Fruit fly (Drosophila melanogaster) whole organism, embryonic: ENCODE data around the gene Sec61alpha.

Experiments used
- CG12155 ChIP-seq: fragments of 200-800 bp; sonication (Bioruptor generic); optimal IDR thresholded peaks from 3 replicates; lab custom pipeline; 2016; ENCODE audit warnings: missing biosample characterization, missing genetic modification characterization
- CG12942 ChIP-seq: fragments of 200-800 bp; sonication (Bioruptor generic); optimal IDR thresholded peaks from 3 replicates; lab custom pipeline; 2016; ENCODE audit warnings: missing biosample characterization, missing genetic modification characterization
- CG13123 ChIP-seq: fragments of 200-800 bp; sonication (Bioruptor generic); optimal IDR thresholded peaks from 2 replicates; lab custom pipeline; 2016; ENCODE audit warnings: missing biosample characterization, missing genetic modification characterization
- CG14441 ChIP-seq: fragments of 200-800 bp; sonication (Bioruptor generic); IDR thresholded peaks from 2 replicates; pipeline ENCODE4 v1.3.6; 2022; ENCODE audit warnings: missing biosample characterization, missing genetic modification characterization
- CG15696 ChIP-seq: fragments of 200-800 bp; sonication (Bioruptor generic); optimal IDR thresholded peaks from 2 replicates; lab custom pipeline; 2019; ENCODE audit warnings: missing biosample characterization, mild to moderate bottlenecking, missing genetic modification characterization, moderate library complexity
- CG1832 ChIP-seq: fragments of 200-800 bp; sonication (Bioruptor generic); optimal IDR thresholded peaks from 2 replicates; lab custom pipeline; 2017; ENCODE audit warnings: missing biosample characterization, mild to moderate bottlenecking, missing genetic modification characterization, inconsistent platforms
- CG31365 ChIP-seq: fragments of 200-800 bp; sonication (Bioruptor generic); optimal IDR thresholded peaks from 2 replicates; lab custom pipeline; 2018; ENCODE audit warnings: missing biosample characterization, mild to moderate bottlenecking, missing genetic modification characterization
- CG31388 ChIP-seq: fragments of 200-800 bp; sonication (Bioruptor generic); optimal IDR thresholded peaks from 2 replicates; lab custom pipeline; 2016; ENCODE audit warnings: missing biosample characterization, missing genetic modification characterization
- CG3163 ChIP-seq: fragments of 200-800 bp; sonication (Bioruptor generic); optimal IDR thresholded peaks from 3 replicates; lab custom pipeline; 2016; ENCODE audit warnings: missing biosample characterization, missing genetic modification characterization
- CG32532 ChIP-seq: fragments of 200-800 bp; sonication (Bioruptor generic); IDR thresholded peaks from 2 replicates; pipeline ENCODE4 v1.3.6; 2022; ENCODE audit warnings: missing biosample characterization, missing genetic modification characterization
- CG3281 ChIP-seq: fragments of 200-800 bp; sonication (Bioruptor generic); optimal IDR thresholded peaks from 3 replicates; lab custom pipeline; 2017; ENCODE audit warnings: missing biosample characterization, mild to moderate bottlenecking, missing genetic modification characterization
- CG3847 ChIP-seq: fragments of 200-800 bp; sonication (Bioruptor generic); IDR thresholded peaks from 2 replicates; pipeline ENCODE4 v1.3.6; 2022; ENCODE audit warnings: missing biosample characterization, missing genetic modification characterization
- CG3995 ChIP-seq: fragments of 200-800 bp; sonication (Bioruptor generic); optimal IDR thresholded peaks from 3 replicates; lab custom pipeline; 2016; ENCODE audit warnings: missing biosample characterization, missing genetic modification characterization
- CG43689 ChIP-seq: fragments of 200-800 bp; sonication (Bioruptor generic); IDR thresholded peaks from 2 replicates; pipeline ENCODE4 v1.3.6; 2022; ENCODE audit warnings: missing biosample characterization, missing genetic modification characterization
- CG4730 ChIP-seq: fragments of 200-800 bp; sonication (Bioruptor generic); IDR thresholded peaks from 2 replicates; pipeline ENCODE4 v1.3.6; 2022; ENCODE audit warnings: missing biosample characterization, missing genetic modification characterization
- CG6689 ChIP-seq: fragments of 200-800 bp; sonication (Bioruptor generic); IDR thresholded peaks from 2 replicates; pipeline ENCODE4 v1.3.6; 2022; ENCODE audit warnings: missing biosample characterization, missing genetic modification characterization
- CG6854 ChIP-seq: fragments of 200-800 bp; sonication (Bioruptor generic); optimal IDR thresholded peaks from 3 replicates; lab custom pipeline; 2017; ENCODE audit warnings: missing biosample characterization, mild to moderate bottlenecking, missing genetic modification characterization
- CG7372 ChIP-seq: fragments of 200-800 bp; sonication (Bioruptor generic); IDR thresholded peaks from 2 replicates; pipeline ENCODE4 v1.3.6; 2022; ENCODE audit warnings: missing biosample characterization, missing genetic modification characterization
- CG7786 ChIP-seq: fragments of 200-800 bp; sonication (Bioruptor generic); optimal IDR thresholded peaks from 2 replicates; lab custom pipeline; 2016; ENCODE audit warnings: missing biosample characterization, missing genetic modification characterization
- CG7987 ChIP-seq: fragments of 200-800 bp; sonication (Bioruptor generic); optimal IDR thresholded peaks from 2 replicates; lab custom pipeline; 2018; ENCODE audit warnings: missing biosample characterization, mild to moderate bottlenecking, missing genetic modification characterization, moderate library complexity
- CG9609 ChIP-seq: fragments of 200-800 bp; sonication (Bioruptor generic); optimal IDR thresholded peaks from 3 replicates; lab custom pipeline; 2016; ENCODE audit warnings: missing biosample characterization, missing genetic modification characterization
- Dip2 ChIP-seq: fragments of 200-800 bp; sonication (Bioruptor generic); IDR thresholded peaks from 2 replicates; pipeline ENCODE4 v1.3.6; 2022; ENCODE audit warnings: missing biosample characterization, missing genetic modification characterization
- Dip3 ChIP-seq: fragments of 200-800 bp; sonication (Bioruptor generic); optimal IDR thresholded peaks from 3 replicates; lab custom pipeline; 2016; ENCODE audit warnings: missing biosample characterization, missing genetic modification characterization
- E2f2 ChIP-seq: fragments of 200-800 bp; sonication (Bioruptor generic); IDR thresholded peaks from 2 replicates; pipeline ENCODE4 v1.3.6; 2022; ENCODE audit warnings: missing biosample characterization, missing genetic modification characterization
- Hr39 ChIP-seq: fragments of >200 bp; optimal IDR thresholded peaks from 2 replicates; lab custom pipeline; 2017
- Med ChIP-seq: fragments of 200-800 bp; sonication (Bioruptor generic); peaks from one replicate; lab custom pipeline; 2016; ENCODE audit warnings: missing biosample characterization, missing genetic modification characterization, mild to moderate bottlenecking, inconsistent platforms, moderate library complexity
- Mes4 ChIP-seq: fragments of 200-800 bp; sonication (Bioruptor generic); optimal IDR thresholded peaks from 2 replicates; lab custom pipeline; 2016; ENCODE audit warnings: missing biosample characterization, missing genetic modification characterization
- Nf-YC ChIP-seq: fragments of 200-800 bp; optimal IDR thresholded peaks from 3 replicates; lab custom pipeline; 2019; ENCODE audit warnings: missing biosample characterization, mild to moderate bottlenecking, missing genetic modification characterization, moderate library complexity
- Pdp1 ChIP-seq, 2 experiments: fragments of 200-800 bp; sonication (Bioruptor generic); optimal IDR thresholded peaks; 3 replicates each; lab custom pipeline; 2016; ENCODE audit warnings: missing biosample characterization in 2 of 2, missing genetic modification characterization in 2 of 2, mild to moderate bottlenecking in 1 of 2, moderate library complexity in 1 of 2
- Rfx ChIP-seq: fragments of 200-800 bp; sonication (Bioruptor generic); IDR thresholded peaks from 2 replicates; pipeline ENCODE4 v1.3.6; 2022; ENCODE audit warnings: missing biosample characterization, missing genetic modification characterization
- Sin3A ChIP-seq: fragments of >200 bp; optimal IDR thresholded peaks from 2 replicates; lab custom pipeline; 2018
- Sox102F ChIP-seq: fragments of 200-800 bp; sonication (Bioruptor generic); optimal IDR thresholded peaks from 2 replicates; lab custom pipeline; 2018; ENCODE audit warnings: missing biosample characterization, mild to moderate bottlenecking, missing genetic modification characterization, moderate library complexity
- da ChIP-seq: fragments of 200-800 bp; sonication (Bioruptor generic); optimal IDR thresholded peaks from 2 replicates; lab custom pipeline; 2016; ENCODE audit warnings: missing biosample characterization, missing genetic modification characterization
- ems ChIP-seq: fragments of 200-800 bp; sonication (Bioruptor generic); optimal IDR thresholded peaks from 3 replicates; lab custom pipeline; 2016; ENCODE audit warnings: missing biosample characterization, missing genetic modification characterization
- esg ChIP-seq: fragments of 200-800 bp; sonication (Bioruptor generic); conservative IDR thresholded peaks from 2 replicates; pipeline ENCODE4 v1.3.6; 2022; ENCODE audit warnings: missing biosample characterization, missing genetic modification characterization
- exex ChIP-seq: fragments of 200-800 bp; sonication (Bioruptor generic); optimal IDR thresholded peaks from 4 replicates; lab custom pipeline; 2018; ENCODE audit warnings: missing biosample characterization, mild to moderate bottlenecking, missing genetic modification characterization, moderate library complexity
- fd102C ChIP-seq: fragments of 200-800 bp; sonication (Bioruptor generic); optimal IDR thresholded peaks from 2 replicates; lab custom pipeline; 2018; ENCODE audit warnings: missing biosample characterization, mild to moderate bottlenecking, missing genetic modification characterization, moderate library complexity
- gce ChIP-seq: fragments of 200-800 bp; sonication (Bioruptor generic); IDR thresholded peaks from 3 replicates; pipeline ENCODE4 v1.3.6; 2022; ENCODE audit warnings: missing biosample characterization, missing genetic modification characterization
- grau ChIP-seq: fragments of 200-800 bp; optimal IDR thresholded peaks from 3 replicates; lab custom pipeline; 2019; ENCODE audit warnings: missing biosample characterization, mild to moderate bottlenecking, missing genetic modification characterization, moderate library complexity
- h ChIP-seq: fragments of >200 bp; optimal IDR thresholded peaks from 2 replicates; lab custom pipeline; 2017
- jing ChIP-seq: fragments of 200-800 bp; sonication (Bioruptor generic); optimal IDR thresholded peaks from 2 replicates; lab custom pipeline; 2018; ENCODE audit warnings: missing biosample characterization, mild to moderate bottlenecking, missing genetic modification characterization
- onecut ChIP-seq: fragments of 200-800 bp; sonication (Bioruptor generic); IDR thresholded peaks from 2 replicates; pipeline ENCODE4 v1.3.6; 2022; ENCODE audit warnings: missing biosample characterization, missing genetic modification characterization
- pho ChIP-seq: fragments of 200-800 bp; sonication (Bioruptor generic); optimal IDR thresholded peaks from 2 replicates; lab custom pipeline; 2016; ENCODE audit warnings: missing biosample characterization, missing genetic modification characterization
- psq ChIP-seq: fragments of 200-800 bp; sonication (Bioruptor generic); optimal IDR thresholded peaks from 2 replicates; lab custom pipeline; 2017; ENCODE audit warnings: missing biosample characterization, missing genetic modification characterization
- sd ChIP-seq: fragments of 200-800 bp; sonication (Bioruptor generic); optimal IDR thresholded peaks from 3 replicates; lab custom pipeline; 2018; ENCODE audit warnings: missing biosample characterization, mild to moderate bottlenecking, missing genetic modification characterization, moderate library complexity
- sens-2 ChIP-seq: fragments of 200-800 bp; sonication (Bioruptor generic); IDR thresholded peaks from 2 replicates; pipeline ENCODE4 v1.3.6; 2022; ENCODE audit warnings: missing biosample characterization, missing genetic modification characterization
- sisA ChIP-seq: fragments of 200-800 bp; sonication (Bioruptor generic); IDR thresholded peaks from 2 replicates; pipeline ENCODE4 v1.3.6; 2022; ENCODE audit warnings: missing biosample characterization, missing genetic modification characterization
- ttk ChIP-seq: fragments of 200-800 bp; sonication (Bioruptor generic); IDR thresholded peaks from 2 replicates; pipeline ENCODE4 v2.1.2; 2022; ENCODE audit warnings: missing biosample characterization, missing genetic modification characterization
- zen ChIP-seq: fragments of 200-800 bp; sonication (Bioruptor generic); optimal IDR thresholded peaks from 3 replicates; lab custom pipeline; 2018; ENCODE audit warnings: missing biosample characterization, mild to moderate bottlenecking, missing genetic modification characterization, moderate library complexity
- zen2 ChIP-seq: fragments of 200-800 bp; sonication (Bioruptor generic); IDR thresholded peaks from 3 replicates; pipeline ENCODE4 v1.3.6; 2022; ENCODE audit warnings: missing biosample characterization, missing genetic modification characterization; ENCODE audit not compliant: partially characterized antibody

Sec61alpha gene

DNA sequence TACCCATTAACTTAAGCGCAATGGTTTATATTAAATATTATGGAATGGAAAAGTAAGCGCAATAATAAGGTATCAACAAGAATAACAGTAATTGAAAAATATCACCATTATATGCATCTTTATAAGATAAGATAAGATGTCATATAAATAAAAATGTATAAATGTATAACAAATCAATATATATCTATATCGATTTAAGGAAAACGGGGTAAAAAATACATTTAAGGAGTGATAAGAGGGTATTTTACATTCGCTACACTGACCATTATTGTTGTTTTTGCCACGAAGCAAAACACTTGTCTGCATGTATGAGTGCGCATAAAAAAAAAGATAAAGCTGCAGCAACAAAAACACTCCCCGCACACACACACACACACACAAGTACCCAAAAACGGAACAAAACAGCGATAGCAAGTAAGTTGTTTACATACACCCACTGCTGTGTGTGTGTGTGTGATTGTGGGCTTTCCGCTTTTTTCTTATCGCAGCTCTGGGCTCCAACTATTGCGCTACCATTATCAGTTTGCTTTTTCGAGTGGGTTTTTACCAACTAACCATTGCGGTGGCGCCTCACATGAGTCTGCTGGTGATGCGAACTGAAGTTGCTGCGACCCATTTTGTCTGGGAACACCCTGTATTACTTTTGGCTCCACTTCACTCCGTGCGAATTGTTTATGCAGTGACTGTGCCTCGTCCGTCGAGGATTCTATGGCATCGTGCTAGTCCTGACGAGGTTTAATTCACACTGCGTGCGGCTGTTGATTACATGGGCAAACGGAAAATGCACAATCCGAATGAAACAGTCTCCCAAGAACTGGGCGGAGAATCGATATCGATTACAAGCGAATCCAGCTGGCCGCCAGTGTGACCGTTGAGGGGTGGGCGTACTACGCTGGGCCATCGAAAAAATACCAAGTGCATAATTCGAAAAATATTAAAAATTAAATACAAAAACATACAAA is 7.0 kb downstream of the Sec61alpha start, which contains the start of gene mmy (continued):
- TF ChIP-seq Dip2 (GFP tag; lab: Robert Waterston, UW) (no peak), CG6689 (GFP tag; lab: Robert Waterston, UW) (peak; percentile 48; the same call in 1 of the 2 replicates), Rfx (GFP tag; lab: Robert Waterston, UW) (peak; percentile 40; the same call in 1 of the 2 replicates), Dip3 (GFP tag; lab: Kevin White, UChicago) (no peak), pho (GFP tag; lab: Kevin White, UChicago) (peak; percentile 31), Hr39 (no peak), jing (no peak), CG15696 (tag; lab: Kevin White, UChicago) (peak; percentile 3), CG4730 (GFP tag; lab: Robert Waterston, UW) (0 out of 2 replicates have a peak, but pooled peaks have one; percentile 34), CG3995 (GFP tag; lab: Kevin White, UChicago) (no peak), Med (GFP tag; lab: Kevin White, UChicago) (peak; percentile 92), CG12942 (GFP tag; lab: Kevin White, UChicago) (no peak), CG9609 (peak; percentile 10), zen2 (no peak), sens-2 (GFP tag; lab: Robert Waterston, UW) (0 out of 2 replicates have a peak, but pooled peaks have one; percentile 14), h (lab: Kevin White, UChicago) (no peak), da (no peak), ttk (GFP tag; lab: Robert Waterston, UW) (no peak), ems (GFP tag; lab: Kevin White, UChicago) (no peak), CG31388 (no peak), esg (peak; percentile 52; the same call in 1 of the 2 replicates), CG13123 (GFP tag; lab: Kevin White, UChicago) (no peak), Sox102F (GFP tag; lab: Kevin White, UChicago) (peak; percentile 72), CG1832 (GFP tag; lab: Kevin White, UChicago) (no peak), Mes4 (GFP tag; lab: Kevin White, UChicago) (peak; percentile 53), CG3163 (GFP tag; lab: Kevin White, UChicago) (peak; percentile 39), CG3847 (GFP tag; lab: Robert Waterston, UW) (0 out of 2 replicates have a peak, but pooled peaks have one; percentile 13), CG14441 (0 out of 2 replicates have a peak, but pooled peaks have one; percentile 24), CG32532 (GFP tag; lab: Robert Waterston, UW) (peak; percentile 47), sisA (GFP tag; lab: Robert Waterston, UW) (no peak), psq (GFP tag; lab: Kevin White, UChicago) (no peak), sd (tag; lab: Kevin White, UChicago) (peak; percentile 22), CG7987 (GFP tag; lab: Kevin White, UChicago) (peak; percentile 37), CG3281 (GFP tag; lab: Kevin White, UChicago) (peak; percentile 47), zen (no peak), E2f2 (GFP tag; lab: Robert Waterston, UW) (peak; percentile 45; the same call in 1 of the 2 replicates), fd102C (GFP tag; lab: Kevin White, UChicago) (no peak), gce (GFP tag; lab: Robert Waterston, UW) (no peak), onecut (GFP tag; lab: Robert Waterston, UW) (peak; percentile 94), Nf-YC (no peak), CG31365 (tag; lab: Kevin White, UChicago) (no peak), Sin3A (lab: Kevin White, UChicago) (peak; percentile 40), Pdp1 (GFP tag; optimal IDR thresholded peaks at IDR 0.05; lab: Kevin White, UChicago) (peak in 1 of 2 experiments; percentile 64), CG12155 (GFP tag; lab: Kevin White, UChicago) (peak; percentile 36), CG6854 (peak; percentile 24), CG43689 (GFP tag; lab: Robert Waterston, UW) (no peak), CG7786 (GFP tag; lab: Kevin White, UChicago) (peak; percentile 23), grau (peak; percentile 73), CG7372 (GFP tag; lab: Robert Waterston, UW) (no peak), exex (tag; lab: Kevin White, UChicago) (peak; percentile 73)
